Fruit fly (Drosophila melanogaster): ENCODE measurements around the gene betaggt-I.

Gene betaggt-I

dm6 chr2L:4973731-4974415 lies 28.5 kb downstream of the betaggt-I start, which contains the start of gene mRpL28 (continued):
- TF ChIP-seq al (GFP tag; IDR thresholded peaks at IDR 0.05): no peak
- TF ChIP-seq HLH3B (GFP tag; IDR thresholded peaks at IDR 0.05): no peak
- no peak for TF ChIP-seq CG4820 (GFP tag; optimal IDR thresholded peaks at IDR 0.05)
- no peak for TF ChIP-seq mirr (GFP tag; optimal IDR thresholded peaks at IDR 0.05)
- TF ChIP-seq fru (optimal IDR thresholded peaks at IDR 0.05): no peak
- no peak for TF ChIP-seq toy (GFP tag; IDR thresholded peaks at IDR 0.05)
- TF ChIP-seq gfzf (GFP tag; optimal IDR thresholded peaks at IDR 0.05): peak; percentile 13
- no peak for TF ChIP-seq CG8944 (GFP tag; optimal IDR thresholded peaks at IDR 0.05)
- TF ChIP-seq CG11696 (GFP tag; IDR thresholded peaks at IDR 0.05): no peak
- no peak for TF ChIP-seq gem (tag; optimal IDR thresholded peaks at IDR 0.05)
- TF ChIP-seq crc (GFP tag; optimal IDR thresholded peaks at IDR 0.05): no peak
- peak; percentile 42; the same call in 1 of the 2 replicates for TF ChIP-seq slbo (GFP tag; IDR thresholded peaks at IDR 0.05)
- TF ChIP-seq CG6765 (GFP tag; optimal IDR thresholded peaks at IDR 0.05): no peak
- no peak for TF ChIP-seq sob (GFP tag; IDR thresholded peaks at IDR 0.05)
- TF ChIP-seq aop (GFP tag; IDR thresholded peaks at IDR 0.05): no peak
- no peak for TF ChIP-seq CG15696 (tag; optimal IDR thresholded peaks at IDR 0.05)
- peak; percentile 44 for TF ChIP-seq CG13424 (tag; optimal IDR thresholded peaks at IDR 0.05)
- TF ChIP-seq yki (optimal IDR thresholded peaks at IDR 0.05): no peak
- TF ChIP-seq ato (GFP tag; IDR thresholded peaks at IDR 0.05; ENCODE audit: partially characterized antibody): no peak
- TF ChIP-seq CG12659 (GFP tag; optimal IDR thresholded peaks at IDR 0.05): peak; percentile 58
- no peak for TF ChIP-seq eve (GFP tag; optimal IDR thresholded peaks at IDR 0.05)
- TF ChIP-seq CG3847 (GFP tag; IDR thresholded peaks at IDR 0.05): no peak
- TF ChIP-seq CG18262 (tag; optimal IDR thresholded peaks at IDR 0.05): no peak
- TF ChIP-seq CG7372 (GFP tag; IDR thresholded peaks at IDR 0.05): no peak
- TF ChIP-seq sim (GFP tag; IDR thresholded peaks at IDR 0.05): no peak
- TF ChIP-seq Rfx (GFP tag; IDR thresholded peaks at IDR 0.05): no peak
- peak; percentile 92 for TF ChIP-seq stwl (tag; optimal IDR thresholded peaks at IDR 0.05)
- no peak for TF ChIP-seq eyg (GFP tag; optimal IDR thresholded peaks at IDR 0.05)
- no peak for TF ChIP-seq Spps (tag; optimal IDR thresholded peaks at IDR 0.05)
- TF ChIP-seq Dp (GFP tag; optimal IDR thresholded peaks at IDR 0.05): peak; percentile 11
- no peak for TF ChIP-seq hth (optimal IDR thresholded peaks at IDR 0.05)
- TF ChIP-seq CG1832 (GFP tag; optimal IDR thresholded peaks at IDR 0.05): no peak
- TF ChIP-seq Nf-YB (GFP tag; optimal IDR thresholded peaks at IDR 0.05): no peak
- no peak for TF ChIP-seq pita (GFP tag; optimal IDR thresholded peaks at IDR 0.05)
- TF ChIP-seq ind (GFP tag; optimal IDR thresholded peaks at IDR 0.05): no peak
- TF ChIP-seq danr (GFP tag; IDR thresholded peaks at IDR 0.05): no peak
- no peak for TF ChIP-seq CG10565 (GFP tag; optimal IDR thresholded peaks at IDR 0.05)
- TF ChIP-seq YL-1 (GFP tag; optimal IDR thresholded peaks at IDR 0.05): peak; percentile 89
- TF ChIP-seq sd (tag; optimal IDR thresholded peaks at IDR 0.05): no peak
- no peak for TF ChIP-seq abd-A (tag; optimal IDR thresholded peaks at IDR 0.05)
- no peak for TF ChIP-seq Side (GFP tag; optimal IDR thresholded peaks at IDR 0.05)
- no peak for TF ChIP-seq CG8290 (GFP tag; optimal IDR thresholded peaks at IDR 0.05)
- TF ChIP-seq CG8290 (tag; optimal IDR thresholded peaks at IDR 0.05): no peak
- TF ChIP-seq lbe (GFP tag; optimal IDR thresholded peaks at IDR 0.05): peak; percentile 35
- no peak for TF ChIP-seq CG5180 (GFP tag; optimal IDR thresholded peaks at IDR 0.05)
- TF ChIP-seq ash1 (GFP tag; optimal IDR thresholded peaks at IDR 0.05): no peak
- no peak for TF ChIP-seq seq (GFP tag; IDR thresholded peaks at IDR 0.05)
- TF ChIP-seq p53 (GFP tag; optimal IDR thresholded peaks at IDR 0.05): no peak
- TF ChIP-seq Xbp1 (GFP tag; optimal IDR thresholded peaks at IDR 0.05): no peak
- TF ChIP-seq Hmx (GFP tag; optimal IDR thresholded peaks at IDR 0.05): no peak
- TF ChIP-seq Dip3 (GFP tag; optimal IDR thresholded peaks at IDR 0.05): peak; percentile 26
- no peak for TF ChIP-seq kni (GFP tag; optimal IDR thresholded peaks at IDR 0.05)
- no peak for TF ChIP-seq CG12104 (GFP tag; optimal IDR thresholded peaks at IDR 0.05)

All from whole organism, embryonic.